Fruit fly (Drosophila melanogaster) S2 (cell line): ENCODE data around the gene CG13058.

Source experiments
- CG8478 ChIP-seq: fragments of >200 bp; optimal IDR thresholded peaks from 2 replicates; lab custom pipeline; 2018
- CTCF ChIP-seq, 2 experiments: fragments of >200 bp; optimal IDR thresholded peaks; 2 replicates each; lab custom pipeline; 2018

DNA sequence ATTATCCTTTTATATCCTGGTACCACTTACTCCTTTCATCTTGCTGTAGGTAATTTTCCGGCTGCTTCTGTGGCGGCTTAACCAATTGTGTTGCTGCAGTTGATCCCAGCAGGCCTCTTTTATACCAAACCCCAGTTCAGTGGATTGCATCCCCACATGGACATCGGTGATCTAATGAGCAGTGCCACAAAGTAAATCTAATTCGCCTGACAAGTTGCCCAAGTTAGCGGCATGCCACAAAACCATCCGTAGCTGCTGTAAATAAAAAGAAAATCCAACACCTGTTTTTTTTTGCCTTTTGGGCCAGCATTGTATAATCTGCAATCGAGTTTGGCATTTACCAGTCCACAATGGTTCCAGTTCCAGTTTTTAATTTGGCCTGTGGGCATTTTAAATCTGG is 49.5 kb upstream of the CG13058 start, which contains the start of gene CG13050:
- TF ChIP-seq CG8478 (lab: Kevin White, UChicago) = no peak
- no peak for TF ChIP-seq CTCF (optimal IDR thresholded peaks at IDR 0.05; lab: Kevin White, UChicago)
